Worm (Caenorhabditis elegans) whole organism, mixed stage, embryonic: Measurements from ENCODE around the gene insc-1.

Experiments
- blmp-1 ChIP-seq: fragments of 150-350 bp; optimal IDR thresholded peaks from 2 replicates; lab custom pipeline; 2014; ENCODE audit warnings: missing biosample characterization, missing genetic modification characterization
- ceh-39 ChIP-seq: fragments of 150-350 bp; optimal IDR thresholded peaks from 2 replicates; lab custom pipeline; 2014; ENCODE audit warnings: missing biosample characterization, missing genetic modification characterization
- ceh-43 ChIP-seq: fragments of 200-800 bp; sonication (Bioruptor generic); optimal IDR thresholded peaks from 2 replicates; lab custom pipeline; 2018; ENCODE audit warnings: mild to moderate bottlenecking, missing genetic modification characterization, moderate library complexity, missing compliant biosample characterization
- ces-1 ChIP-seq: fragments of 150-350 bp; optimal IDR thresholded peaks from 2 replicates; lab custom pipeline; 2014; ENCODE audit warnings: missing biosample characterization, missing genetic modification reagents, missing genetic modification characterization
- cnd-1 ChIP-seq: fragments of 200-800 bp; sonication (Bioruptor generic); optimal IDR thresholded peaks from 2 replicates; lab custom pipeline; 2018; ENCODE audit warnings: mild to moderate bottlenecking, missing genetic modification characterization, missing compliant biosample characterization
- drap-1 ChIP-seq: fragments of 200-800 bp; sonication (Bioruptor generic); optimal IDR thresholded peaks from 3 replicates; lab custom pipeline; 2018; ENCODE audit warnings: mild to moderate bottlenecking, missing genetic modification characterization, missing compliant biosample characterization
- elt-1 ChIP-seq: sonication (generic microtip); optimal IDR thresholded peaks from 2 replicates; lab custom pipeline; 2017; ENCODE audit warnings: missing genetic modification characterization, mild to moderate bottlenecking, missing compliant biosample characterization, antibody characterized with exemption, moderate library complexity, borderline replicate concordance; ENCODE audit not compliant: insufficient read depth
- elt-3 ChIP-seq: fragments of 150-350 bp; optimal IDR thresholded peaks from 2 replicates; lab custom pipeline; 2014; ENCODE audit warnings: missing biosample characterization, missing genetic modification characterization
- ham-2 ChIP-seq: fragments of 200-800 bp; sonication (Bioruptor generic); optimal IDR thresholded peaks from 2 replicates; lab custom pipeline; 2018; ENCODE audit warnings: mild to moderate bottlenecking, missing genetic modification characterization, missing compliant biosample characterization
- hlh-1 ChIP-seq: fragments of 150-350 bp; optimal IDR thresholded peaks from 2 replicates; lab custom pipeline; 2014; ENCODE audit warnings: missing biosample characterization, missing genetic modification reagents, missing genetic modification characterization
- lin-13 ChIP-seq: fragments of 150-350 bp; optimal IDR thresholded peaks from 2 replicates; lab custom pipeline; 2014; ENCODE audit warnings: missing biosample characterization, missing genetic modification characterization
- lin-32 ChIP-seq: fragments of 200-800 bp; sonication (Bioruptor generic); optimal IDR thresholded peaks from 2 replicates; lab custom pipeline; 2018; ENCODE audit warnings: mild to moderate bottlenecking, missing genetic modification characterization, missing compliant biosample characterization
- lsy-2 ChIP-seq: fragments of 150-350 bp; optimal IDR thresholded peaks from 2 replicates; lab custom pipeline; 2014; ENCODE audit warnings: missing biosample characterization, missing genetic modification characterization
- mab-5 ChIP-seq: fragments of 150-350 bp; optimal IDR thresholded peaks from 2 replicates; lab custom pipeline; 2014; ENCODE audit warnings: missing biosample characterization, missing genetic modification characterization
- mep-1 ChIP-seq: fragments of 150-350 bp; optimal IDR thresholded peaks from 2 replicates; lab custom pipeline; 2017; ENCODE audit warnings: missing biosample characterization, missing genetic modification reagents, missing genetic modification characterization, inconsistent platforms
- mls-2 ChIP-seq: sonication (generic microtip); optimal IDR thresholded peaks from 2 replicates; lab custom pipeline; 2016; ENCODE audit warnings: mild to moderate bottlenecking, missing genetic modification characterization, moderate library complexity, missing compliant biosample characterization
- nhr-2 ChIP-seq: fragments of 150-350 bp; optimal IDR thresholded peaks from 2 replicates; lab custom pipeline; 2014; ENCODE audit warnings: missing biosample characterization, missing genetic modification characterization
- nhr-237 ChIP-seq: fragments of 150-350 bp; optimal IDR thresholded peaks from 2 replicates; lab custom pipeline; 2014; ENCODE audit warnings: missing biosample characterization, missing genetic modification characterization
- nhr-28 ChIP-seq: fragments of 150-350 bp; optimal IDR thresholded peaks from 2 replicates; lab custom pipeline; 2014; ENCODE audit warnings: missing biosample characterization, missing genetic modification characterization
- nhr-76 ChIP-seq: sonication (generic microtip); optimal IDR thresholded peaks from 2 replicates; lab custom pipeline; 2017; ENCODE audit warnings: missing biosample characterization, missing genetic modification characterization
- pha-4 ChIP-seq: fragments of 150-350 bp; optimal IDR thresholded peaks from 2 replicates; lab custom pipeline; 2018; ENCODE audit warnings: missing biosample characterization, missing genetic modification reagents, missing genetic modification characterization
- sem-2 ChIP-seq: fragments of 200-800 bp; sonication (Bioruptor generic); optimal IDR thresholded peaks from 2 replicates; lab custom pipeline; 2018; ENCODE audit warnings: mild to moderate bottlenecking, missing genetic modification characterization, missing compliant biosample characterization
- snpc-4 ChIP-seq: fragments of 150-350 bp; optimal IDR thresholded peaks from 2 replicates; lab custom pipeline; 2014; ENCODE audit warnings: missing biosample characterization, missing genetic modification characterization
- sptf-1 ChIP-seq: sonication (generic microtip); optimal IDR thresholded peaks from 2 replicates; lab custom pipeline; 2017; ENCODE audit warnings: mild to moderate bottlenecking, missing genetic modification characterization, moderate library complexity, missing compliant biosample characterization
- tbx-8 ChIP-seq: fragments of 200-800 bp; sonication (Bioruptor generic); optimal IDR thresholded peaks from 2 replicates; lab custom pipeline; 2018; ENCODE audit warnings: mild to moderate bottlenecking, missing genetic modification characterization, moderate library complexity, missing compliant biosample characterization
- unc-120 ChIP-seq: sonication (generic microtip); optimal IDR thresholded peaks from 2 replicates; lab custom pipeline; 2017; ENCODE audit warnings: missing genetic modification characterization, missing compliant biosample characterization; ENCODE audit not compliant: poor library complexity, severe bottlenecking
- unc-39 ChIP-seq: fragments of 150-350 bp; optimal IDR thresholded peaks from 2 replicates; lab custom pipeline; 2014; ENCODE audit warnings: missing biosample characterization, missing genetic modification characterization
- unc-62 ChIP-seq: fragments of 150-350 bp; optimal IDR thresholded peaks from 2 replicates; lab custom pipeline; 2014; ENCODE audit warnings: missing biosample characterization, missing genetic modification reagents, missing genetic modification characterization
- zip-8 ChIP-seq: fragments of 150-350 bp; optimal IDR thresholded peaks from 2 replicates; lab custom pipeline; 2014; ENCODE audit warnings: missing biosample characterization, missing genetic modification characterization
- ztf-11 ChIP-seq: fragments of 150-350 bp; optimal IDR thresholded peaks from 2 replicates; lab custom pipeline; 2014; ENCODE audit warnings: missing biosample characterization, missing genetic modification characterization

Gene insc-1

ce11 chrII:7396081-7396480 lies 37.4 kb downstream of the insc-1 start:
- TF ChIP-seq lin-13 (tag; lab: Kevin White, UChicago) (no peak), nhr-76 (tag; lab: Kevin White, UChicago) (no peak), sem-2 (GFP tag; lab: Kevin White, UChicago) (no peak), elt-3 (tag; lab: Kevin White, UChicago) (no peak), drap-1 (GFP tag; lab: Kevin White, UChicago) (no peak), elt-1 (tag; lab: Kevin White, UChicago) (no peak), mls-2 (tag; lab: Kevin White, UChicago) (no peak), ham-2 (GFP tag; lab: Kevin White, UChicago) (no peak), unc-120 (tag; lab: Kevin White, UChicago) (no peak), hlh-1 (tag; lab: Kevin White, UChicago) (no peak), mep-1 (tag; lab: Kevin White, UChicago) (no peak), zip-8 (tag; lab: Kevin White, UChicago) (no peak), cnd-1 (tag; lab: Kevin White, UChicago) (no peak), tbx-8 (GFP tag; lab: Kevin White, UChicago) (no peak), nhr-2 (no peak), pha-4 (tag; lab: Kevin White, UChicago) (no peak), mab-5 (tag; lab: Kevin White, UChicago) (no peak)

- TF ChIP-seq sptf-1 (tag; lab: Kevin White, UChicago) (no peak), elt-1 (tag; lab: Kevin White, UChicago) (peak; percentile 81)
Measured at ce11 chrII:7397273-7397840, 38.7 kb downstream of the insc-1 start.

ce11 chrII:7398712-7399111 lies 40.0 kb downstream of the insc-1 start, which contains the start of gene C07D10.1:
Gene C07D10.1 (plus strand): TSS chrII:7399012.
- TF ChIP-seq tbx-8 (GFP tag; lab: Kevin White, UChicago) (no peak), hlh-1 (tag; lab: Kevin White, UChicago) (no peak)

DNA sequence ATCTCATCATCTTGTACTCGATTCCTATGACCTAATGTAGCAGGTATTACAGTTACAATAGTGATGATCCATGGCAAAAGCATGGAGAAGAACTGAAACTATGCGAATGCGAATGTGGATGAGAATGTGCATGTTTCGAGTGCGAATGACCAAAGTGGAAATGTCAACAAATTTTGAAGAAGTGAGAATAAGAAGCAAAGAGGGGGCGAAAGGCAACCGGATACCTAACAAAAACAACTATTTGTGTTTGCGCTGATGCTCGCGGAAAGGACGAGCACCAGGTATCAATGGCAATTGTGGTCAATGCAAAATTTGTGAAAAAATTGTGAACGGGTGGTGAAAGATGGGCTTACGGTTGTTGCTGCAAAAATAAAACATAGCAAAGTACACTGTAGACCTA lies 43.9 kb downstream of the insc-1 start, which contains the start of gene nas-7:
nas-7 (minus strand) TSS at position 101 of the 400 bp plus-strand sequence.
- TF ChIP-seq ces-1 (GFP tag; lab: Kevin White, UChicago) (no peak), drap-1 (GFP tag; lab: Kevin White, UChicago) (no peak), tbx-8 (GFP tag; lab: Kevin White, UChicago) (no peak), ceh-39 (tag; lab: Kevin White, UChicago) (no peak), ham-2 (GFP tag; lab: Kevin White, UChicago) (no peak), ceh-43 (GFP tag; lab: Kevin White, UChicago) (no peak), blmp-1 (tag; lab: Kevin White, UChicago) (no peak), sptf-1 (tag; lab: Kevin White, UChicago) (no peak), nhr-28 (no peak), nhr-237 (no peak), nhr-2 (no peak), pha-4 (tag; lab: Kevin White, UChicago) (no peak), ztf-11 (tag; lab: Kevin White, UChicago) (no peak), cnd-1 (tag; lab: Kevin White, UChicago) (no peak), unc-39 (tag; lab: Kevin White, UChicago) (no peak)

- TF ChIP-seq ceh-39 (tag; lab: Kevin White, UChicago) (no peak), unc-39 (tag; lab: Kevin White, UChicago) (no peak), unc-62 (GFP tag; lab: Kevin White, UChicago) (no peak), lin-32 (GFP tag; lab: Kevin White, UChicago) (no peak), lsy-2 (no peak), snpc-4 (tag; lab: Kevin White, UChicago) (no peak), zip-8 (tag; lab: Kevin White, UChicago) (no peak), sptf-1 (tag; lab: Kevin White, UChicago) (no peak), mls-2 (tag; lab: Kevin White, UChicago) (no peak)
Measured at ce11 chrII:7404001-7404400, 45.3 kb downstream of the insc-1 start.
